Worm (Caenorhabditis elegans) whole organism, midembryonic: Measurements from ENCODE around the gene Y7A5A.24.

Source experiments
- T22C8.4 ChIP-seq: fragments of 200-800 bp; sonication (Bioruptor generic); IDR thresholded peaks from 2 replicates; pipeline ENCODE4 v1.3.6; 2022; ENCODE audit warnings: missing genetic modification characterization, missing compliant biosample characterization
- cog-1 ChIP-seq: sonication (generic microtip); optimal IDR thresholded peaks from 2 replicates; lab custom pipeline; 2016; ENCODE audit warnings: missing genetic modification characterization, missing compliant biosample characterization
- flt-1 ChIP-seq: fragments of 200-800 bp; sonication (Bioruptor generic); IDR thresholded peaks from 2 replicates; pipeline ENCODE4 v1.3.6; 2022; ENCODE audit warnings: missing genetic modification characterization, missing compliant biosample characterization
- klf-2 ChIP-seq: fragments of 200-800 bp; sonication (Bioruptor generic); conservative IDR thresholded peaks from 2 replicates; pipeline ENCODE4 v1.3.6; 2022; ENCODE audit warnings: missing genetic modification reagents, missing genetic modification characterization, missing compliant biosample characterization
- med-1 ChIP-seq: sonication (generic microtip); optimal IDR thresholded peaks from 2 replicates; lab custom pipeline; 2017; ENCODE audit warnings: missing genetic modification characterization, mild to moderate bottlenecking, missing compliant biosample characterization, antibody characterized with exemption, missing genetic modification reagents; ENCODE audit not compliant: insufficient read depth
- ref-1 ChIP-seq: fragments of 200-800 bp; sonication (Bioruptor generic); conservative IDR thresholded peaks from 2 replicates; pipeline ENCODE4 v1.3.6; 2022; ENCODE audit warnings: missing genetic modification reagents, missing genetic modification characterization, missing compliant biosample characterization
- tab-1 ChIP-seq: fragments of 200-800 bp; sonication (Bioruptor generic); IDR thresholded peaks from 2 replicates; pipeline ENCODE4 v1.3.6; 2022; ENCODE audit warnings: missing genetic modification characterization, missing compliant biosample characterization
- ztf-23 ChIP-seq: fragments of 200-800 bp; sonication (Bioruptor generic); IDR thresholded peaks from 2 replicates; pipeline ENCODE4 v1.3.6; 2022; ENCODE audit warnings: missing genetic modification reagents, missing genetic modification characterization, missing compliant biosample characterization
- ztf-29 ChIP-seq: fragments of 200-800 bp; sonication (Bioruptor generic); IDR thresholded peaks from 2 replicates; pipeline ENCODE4 v1.3.6; 2022; ENCODE audit warnings: missing genetic modification reagents, missing genetic modification characterization, missing compliant biosample characterization

Gene Y7A5A.24

DNA sequence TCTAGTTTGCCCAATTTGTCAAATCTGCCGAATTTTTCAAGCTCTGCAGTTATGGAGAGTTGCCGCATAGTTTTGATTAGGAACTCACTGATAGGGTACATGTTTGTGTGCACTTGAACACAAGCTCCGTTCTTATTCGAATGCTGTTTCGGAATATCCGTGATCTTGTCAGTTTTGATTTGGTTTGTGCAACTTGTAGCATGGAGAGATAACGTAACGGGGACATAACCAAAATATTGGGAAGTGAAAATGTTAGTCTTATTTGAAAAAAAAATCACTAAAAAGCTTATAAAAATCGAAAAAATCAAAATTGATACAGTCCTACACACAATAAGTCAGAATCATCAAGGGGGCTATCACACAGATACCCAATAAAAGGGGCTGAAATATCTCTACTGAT is at the start of gene Y7A5A.24:
TSS of gene Y7A5A.24 (minus strand) at position 101 of the 400 bp plus-strand sequence.
- no peak for TF ChIP-seq klf-2 (GFP tag; lab: Robert Waterston, UW)
- TF ChIP-seq flt-1 (GFP tag; lab: Robert Waterston, UW): no peak
- TF ChIP-seq T22C8.4: no peak
- no peak for TF ChIP-seq cog-1 (tag; lab: Kevin White, UChicago)
- no peak for TF ChIP-seq tab-1 (GFP tag; lab: Robert Waterston, UW)
- no peak for TF ChIP-seq ztf-29 (GFP tag; lab: Robert Waterston, UW)
- no peak for TF ChIP-seq ztf-23 (GFP tag; lab: Robert Waterston, UW)
- no peak for TF ChIP-seq ref-1 (GFP tag; lab: Robert Waterston, UW)
- no peak for TF ChIP-seq med-1

DNA sequence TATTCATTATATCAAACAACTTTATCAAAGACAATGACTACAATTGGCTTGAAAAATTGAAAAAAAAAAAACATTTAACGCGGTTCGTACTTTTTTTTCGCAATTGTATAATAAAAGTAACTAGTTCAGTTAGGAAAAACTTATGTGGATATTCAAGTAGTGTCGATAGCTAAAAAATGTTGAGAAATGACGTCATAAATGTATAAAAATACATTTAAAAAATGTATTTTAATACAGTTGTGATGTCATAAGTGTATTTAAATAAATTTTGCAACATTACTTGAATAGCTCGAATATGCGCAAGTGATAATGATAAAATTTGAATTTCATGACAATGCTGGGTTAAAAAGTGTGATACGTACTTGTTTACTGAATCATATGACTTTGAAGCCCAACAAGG is 49.6 kb upstream of the Y7A5A.24 start:
- TF ChIP-seq tab-1 (GFP tag; lab: Robert Waterston, UW) (no peak), cog-1 (tag; lab: Kevin White, UChicago) (no peak), ref-1 (GFP tag; lab: Robert Waterston, UW) (no peak), ztf-23 (GFP tag; lab: Robert Waterston, UW) (no peak), T22C8.4 (no peak), med-1 (no peak), klf-2 (GFP tag; lab: Robert Waterston, UW) (no peak), ztf-29 (GFP tag; lab: Robert Waterston, UW) (no peak), flt-1 (GFP tag; lab: Robert Waterston, UW) (no peak)

DNA sequence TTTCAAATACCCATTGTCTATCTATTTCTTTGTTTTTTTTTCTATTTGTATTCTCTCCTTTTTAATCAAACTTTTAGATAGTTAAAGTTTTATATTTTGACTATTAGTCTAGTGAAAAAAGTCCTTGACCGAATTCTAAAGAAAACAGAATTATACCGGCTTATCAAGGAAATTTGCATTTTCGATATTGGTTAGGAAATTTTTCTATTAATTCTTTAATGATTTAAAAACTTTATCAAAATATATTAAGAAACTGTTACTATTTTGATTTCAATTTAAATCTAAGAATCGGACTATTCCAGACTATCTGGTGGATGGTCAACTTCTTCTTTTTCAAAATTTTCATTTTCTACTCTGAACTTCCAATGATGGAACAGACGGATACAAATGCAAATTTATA is 46.1 kb upstream of the Y7A5A.24 start, which contains the start of gene Y7A5A.20:
TSS of gene Y7A5A.20 (plus strand) at position 301 of the 400 bp plus-strand sequence.
- no peak for TF ChIP-seq ztf-23 (GFP tag; lab: Robert Waterston, UW)
- TF ChIP-seq med-1: no peak
- no peak for TF ChIP-seq tab-1 (GFP tag; lab: Robert Waterston, UW)
- TF ChIP-seq cog-1 (tag; lab: Kevin White, UChicago): no peak
- no peak for TF ChIP-seq T22C8.4
- TF ChIP-seq ztf-29 (GFP tag; lab: Robert Waterston, UW): no peak
- no peak for TF ChIP-seq ref-1 (GFP tag; lab: Robert Waterston, UW)

DNA sequence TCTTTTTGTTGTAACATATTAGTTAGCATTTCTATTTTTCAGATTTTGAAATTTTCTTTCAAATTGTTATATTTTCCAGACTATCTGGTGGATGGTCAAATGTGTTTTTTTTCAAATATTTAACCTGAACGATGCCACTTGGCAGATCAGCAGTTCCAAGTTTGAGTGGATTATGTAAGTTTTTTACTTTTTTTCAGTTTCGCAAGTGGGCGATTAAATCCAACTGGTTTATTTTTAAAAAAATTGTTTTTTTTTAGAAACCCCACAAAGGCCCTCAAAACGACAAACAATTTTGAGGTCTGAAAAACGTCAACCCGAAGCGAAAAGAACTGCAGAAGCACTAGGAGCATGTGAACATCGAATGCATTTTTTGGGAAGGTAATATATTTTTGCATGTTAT is 44.9 kb upstream of the Y7A5A.24 start, which contains the start of gene Y7A5A.9:
TSS of gene Y7A5A.9 (plus strand) at position 301 of the 400 bp plus-strand sequence.
- TF ChIP-seq flt-1 (GFP tag; lab: Robert Waterston, UW): no peak
- TF ChIP-seq med-1: no peak
- no peak for TF ChIP-seq ref-1 (GFP tag; lab: Robert Waterston, UW)
- no peak for TF ChIP-seq ztf-29 (GFP tag; lab: Robert Waterston, UW)
- no peak for TF ChIP-seq T22C8.4
- no peak for TF ChIP-seq tab-1 (GFP tag; lab: Robert Waterston, UW)
- TF ChIP-seq ztf-23 (GFP tag; lab: Robert Waterston, UW): no peak
- no peak for TF ChIP-seq klf-2 (GFP tag; lab: Robert Waterston, UW)
- TF ChIP-seq cog-1 (tag; lab: Kevin White, UChicago): no peak

DNA sequence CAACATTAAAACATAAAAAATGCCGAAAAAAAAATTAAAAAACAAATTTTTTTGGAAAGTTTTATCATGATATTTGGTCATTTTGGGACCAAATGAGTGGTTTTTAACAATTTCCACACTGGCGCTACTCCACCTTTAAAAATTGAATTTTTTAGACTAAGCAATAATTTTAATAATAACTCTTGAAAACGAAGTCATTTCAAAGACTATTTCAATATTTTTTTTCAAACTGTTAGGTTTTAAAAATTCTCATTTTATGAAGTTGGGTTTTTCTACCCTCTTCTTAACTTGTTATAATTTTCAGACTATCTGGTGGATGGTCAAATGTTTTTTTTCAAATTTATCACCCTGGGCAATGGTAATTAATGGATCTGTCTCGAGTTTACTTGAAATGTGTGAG is 40.3 kb upstream of the Y7A5A.24 start, which contains the start of gene Y7A5A.8:
TSS of gene Y7A5A.8 (plus strand) at position 301 of the 400 bp plus-strand sequence.
- TF ChIP-seq ztf-29 (GFP tag; lab: Robert Waterston, UW): no peak
- no peak for TF ChIP-seq ztf-23 (GFP tag; lab: Robert Waterston, UW)
- no peak for TF ChIP-seq cog-1 (tag; lab: Kevin White, UChicago)
- no peak for TF ChIP-seq flt-1 (GFP tag; lab: Robert Waterston, UW)
- TF ChIP-seq tab-1 (GFP tag; lab: Robert Waterston, UW): no peak
- TF ChIP-seq T22C8.4: no peak
- no peak for TF ChIP-seq med-1
- TF ChIP-seq klf-2 (GFP tag; lab: Robert Waterston, UW): no peak

DNA sequence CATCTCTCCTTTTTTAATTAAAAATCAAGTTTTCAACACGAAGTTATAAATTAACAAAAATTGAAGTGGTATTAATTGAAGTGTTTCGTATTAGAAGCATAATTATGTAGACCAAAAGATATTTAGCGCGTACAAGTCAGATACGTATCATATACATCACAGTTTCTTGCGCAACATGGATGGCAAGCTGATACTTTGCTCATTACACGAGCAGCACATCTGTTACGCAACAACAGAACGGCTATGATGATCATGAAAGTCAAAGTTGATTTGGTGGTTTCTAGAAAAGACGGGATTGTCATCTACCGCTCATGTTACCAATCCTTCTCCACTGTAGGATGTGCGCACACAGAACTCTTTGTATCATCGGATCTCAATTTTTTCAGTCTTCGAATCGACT is 32.6 kb upstream of the Y7A5A.24 start:
- TF ChIP-seq ref-1 (GFP tag; lab: Robert Waterston, UW): no peak

DNA sequence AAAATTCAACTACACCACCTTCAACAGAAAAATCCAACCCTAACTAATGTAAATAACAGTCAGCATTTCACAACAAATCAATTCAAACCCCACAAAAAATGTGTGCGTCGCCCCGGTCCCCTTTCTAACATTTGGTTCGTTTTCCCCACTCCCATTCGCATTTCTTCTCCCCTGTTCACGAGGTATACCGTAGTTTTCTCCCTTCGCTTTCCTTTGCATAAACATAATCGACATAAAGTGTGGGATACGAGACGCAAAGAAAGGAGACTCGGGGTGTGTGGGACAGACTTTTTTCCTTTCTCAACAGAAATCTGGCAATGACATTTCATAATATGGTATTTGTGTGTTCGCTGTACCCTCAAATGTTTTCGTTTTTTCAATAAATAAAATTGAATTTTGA is 29.4 kb upstream of the Y7A5A.24 start:
- TF ChIP-seq flt-1 (GFP tag; lab: Robert Waterston, UW) (no peak), klf-2 (GFP tag; lab: Robert Waterston, UW) (no peak), ztf-29 (GFP tag; lab: Robert Waterston, UW) (no peak), T22C8.4 (no peak), tab-1 (GFP tag; lab: Robert Waterston, UW) (no peak), ztf-23 (GFP tag; lab: Robert Waterston, UW) (no peak), ref-1 (GFP tag; lab: Robert Waterston, UW) (no peak), med-1 (no peak), cog-1 (tag; lab: Kevin White, UChicago) (no peak)

DNA sequence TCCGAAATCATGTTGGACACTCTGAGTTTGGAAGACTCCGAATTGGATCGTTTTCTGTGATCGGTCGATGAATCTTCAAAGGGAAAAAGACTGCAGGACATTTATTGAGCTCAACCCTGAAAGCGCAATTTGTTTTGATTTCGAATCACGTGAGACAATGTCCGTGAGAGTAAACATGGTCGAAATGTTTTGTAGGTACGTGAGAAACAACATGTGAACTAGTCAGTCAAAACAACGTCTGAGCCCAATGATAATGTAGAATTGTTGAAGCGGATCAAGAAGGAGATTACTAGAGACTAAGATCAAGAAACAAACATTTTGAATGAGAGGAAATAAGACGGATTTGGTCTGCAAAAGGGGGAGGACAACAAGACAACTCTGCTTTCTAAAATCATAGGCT is 22.1 kb upstream of the Y7A5A.24 start, which contains the start of gene Y7A5A.7:
TSS of gene Y7A5A.7 (minus strand) at position 101 of the 400 bp plus-strand sequence.
- no peak for TF ChIP-seq ztf-23 (GFP tag; lab: Robert Waterston, UW)
- no peak for TF ChIP-seq med-1
- TF ChIP-seq klf-2 (GFP tag; lab: Robert Waterston, UW): no peak
- TF ChIP-seq flt-1 (GFP tag; lab: Robert Waterston, UW): no peak
- TF ChIP-seq T22C8.4: no peak
- TF ChIP-seq ztf-29 (GFP tag; lab: Robert Waterston, UW): no peak

DNA sequence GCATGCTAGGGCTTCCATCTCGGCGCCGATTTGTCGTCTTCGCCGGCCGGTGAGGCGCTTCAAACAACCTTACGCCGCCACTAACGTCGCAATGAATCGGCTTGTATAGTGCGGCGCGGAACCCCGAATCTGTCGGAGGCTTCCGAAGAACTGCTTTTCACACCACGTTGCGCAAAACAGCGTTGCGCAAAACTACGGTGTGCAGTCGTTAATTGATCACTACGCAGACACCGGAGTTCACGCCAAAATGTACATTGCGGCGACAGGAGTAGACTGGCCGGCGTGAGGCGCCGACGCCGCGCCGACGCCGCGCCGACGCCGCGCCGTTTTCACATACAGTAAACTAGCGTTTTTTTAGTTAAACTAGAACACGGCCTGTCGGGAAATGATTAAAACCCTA is 19.9 kb upstream of the Y7A5A.24 start:
- TF ChIP-seq ztf-29 (GFP tag; lab: Robert Waterston, UW): no peak
- no peak for TF ChIP-seq cog-1 (tag; lab: Kevin White, UChicago)
- TF ChIP-seq med-1: no peak
- TF ChIP-seq klf-2 (GFP tag; lab: Robert Waterston, UW): no peak
- TF ChIP-seq flt-1 (GFP tag; lab: Robert Waterston, UW): no peak
- TF ChIP-seq tab-1 (GFP tag; lab: Robert Waterston, UW): no peak
- no peak for TF ChIP-seq ztf-23 (GFP tag; lab: Robert Waterston, UW)
- no peak for TF ChIP-seq T22C8.4
- TF ChIP-seq ref-1 (GFP tag; lab: Robert Waterston, UW): no peak

DNA sequence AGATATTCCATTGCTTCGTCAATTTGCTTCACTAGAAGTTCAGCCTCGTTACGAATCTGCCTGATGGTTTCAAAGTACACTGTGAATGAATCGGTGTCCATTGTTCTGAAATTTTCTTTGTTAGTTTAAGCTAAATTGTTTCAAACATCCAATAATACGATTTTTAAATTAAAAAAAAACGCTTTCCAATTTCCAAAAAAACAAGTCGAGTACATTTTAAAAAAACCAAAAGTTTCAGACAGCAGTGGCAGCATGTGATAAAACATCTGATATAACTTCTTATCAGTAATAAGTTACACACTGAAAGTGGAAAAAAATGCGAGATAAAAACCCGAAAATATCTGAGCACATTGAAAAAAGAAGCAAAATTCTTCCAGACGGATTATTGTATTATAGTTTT is 17.7 kb upstream of the Y7A5A.24 start, which contains the start of gene Y7A5A.6:
TSS of gene Y7A5A.6 (minus strand) at position 101 of the 400 bp plus-strand sequence.
- TF ChIP-seq med-1 (no peak), ref-1 (GFP tag; lab: Robert Waterston, UW) (no peak), flt-1 (GFP tag; lab: Robert Waterston, UW) (no peak), ztf-29 (GFP tag; lab: Robert Waterston, UW) (no peak), cog-1 (tag; lab: Kevin White, UChicago) (no peak), ztf-23 (GFP tag; lab: Robert Waterston, UW) (no peak), T22C8.4 (no peak), tab-1 (GFP tag; lab: Robert Waterston, UW) (no peak), klf-2 (GFP tag; lab: Robert Waterston, UW) (no peak)
